Fruit fly (Drosophila melanogaster) whole organism, adult: Measurements from ENCODE around the gene Gss2.

Experiments
- CG12768 ChIP-seq: fragments of 200-800 bp; sonication (Bioruptor generic); optimal IDR thresholded peaks from 2 replicates; lab custom pipeline; 2017; ENCODE audit warnings: missing biosample characterization, missing genetic modification characterization, mild to moderate bottlenecking, moderate library complexity, missing genetic modification reagents
- CG14711 ChIP-seq: fragments of 200-800 bp; sonication (Bioruptor generic); optimal IDR thresholded peaks from 2 replicates; lab custom pipeline; 2018; ENCODE audit warnings: missing biosample characterization, mild to moderate bottlenecking, missing genetic modification characterization, moderate library complexity
- CG33017 ChIP-seq: fragments of 200-800 bp; sonication (Bioruptor generic); optimal IDR thresholded peaks from 2 replicates; lab custom pipeline; 2018; ENCODE audit warnings: missing biosample characterization, mild to moderate bottlenecking, missing genetic modification characterization, moderate library complexity
- CG7045 ChIP-seq: fragments of 200-800 bp; sonication (Bioruptor generic); optimal IDR thresholded peaks from 2 replicates; lab custom pipeline; 2017; ENCODE audit warnings: missing biosample characterization, mild to moderate bottlenecking, missing genetic modification characterization
- Clk ChIP-seq: fragments of 200-800 bp; sonication (Bioruptor generic); optimal IDR thresholded peaks from 2 replicates; lab custom pipeline; 2017; ENCODE audit warnings: missing biosample characterization, missing genetic modification characterization
- Hr96 ChIP-seq: fragments of 200-800 bp; sonication (Bioruptor generic); optimal IDR thresholded peaks from 2 replicates; lab custom pipeline; 2016; ENCODE audit warnings: missing biosample characterization, missing genetic modification characterization
- Mnt ChIP-seq: fragments of 200-800 bp; sonication (Bioruptor generic); optimal IDR thresholded peaks from 2 replicates; lab custom pipeline; 2016; ENCODE audit warnings: missing biosample characterization, mild to moderate bottlenecking, missing genetic modification characterization
- bab1 ChIP-seq: fragments of 200-800 bp; sonication (Bioruptor generic); optimal IDR thresholded peaks from 3 replicates; lab custom pipeline; 2019; ENCODE audit warnings: missing biosample characterization, mild to moderate bottlenecking, missing genetic modification characterization, moderate library complexity
- cic ChIP-seq: fragments of 200-800 bp; sonication (Bioruptor generic); optimal IDR thresholded peaks from 2 replicates; lab custom pipeline; 2017; ENCODE audit warnings: missing biosample characterization, mild to moderate bottlenecking, missing genetic modification characterization, moderate library complexity
- toe ChIP-seq: fragments of 200-800 bp; sonication (Bioruptor generic); optimal IDR thresholded peaks from 2 replicates; lab custom pipeline; 2016; ENCODE audit warnings: missing biosample characterization, missing genetic modification characterization

DNA sequence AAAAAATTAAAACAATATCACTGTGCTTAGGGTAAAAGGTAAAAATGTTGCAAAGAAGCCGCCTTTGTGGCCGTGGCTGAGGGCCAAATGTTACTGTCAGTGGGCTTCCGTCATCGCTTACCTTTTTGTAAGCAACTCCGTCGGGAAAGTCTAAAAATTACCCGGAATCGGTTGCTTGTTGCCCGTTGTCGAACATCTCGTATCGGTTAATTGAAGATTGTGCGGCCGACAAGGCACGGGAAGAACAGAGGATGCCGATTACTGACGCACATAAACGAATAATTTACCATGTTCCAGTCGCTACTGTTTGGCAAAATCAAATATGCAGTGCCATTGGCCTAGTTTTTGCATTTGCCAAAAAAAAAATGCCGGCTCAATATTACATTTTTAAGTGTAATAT is 43.5 kb upstream of the Gss2 start, which contains the start of gene Mco4:
- no peak for TF ChIP-seq CG14711 (tag; lab: Kevin White, UChicago)
- no peak for TF ChIP-seq Mnt (GFP tag; lab: Kevin White, UChicago)
- TF ChIP-seq Hr96 = no peak
- TF ChIP-seq CG7045 (GFP tag; lab: Kevin White, UChicago) = no peak
- TF ChIP-seq toe (GFP tag; lab: Kevin White, UChicago) = no peak
- TF ChIP-seq Clk (GFP tag; lab: Kevin White, UChicago) = no peak
- TF ChIP-seq CG12768 = no peak
- TF ChIP-seq bab1 (GFP tag; lab: Kevin White, UChicago) = no peak
- no peak for TF ChIP-seq CG33017 (tag; lab: Kevin White, UChicago)
- TF ChIP-seq cic (GFP tag; lab: Kevin White, UChicago) = no peak
